Worm (Caenorhabditis elegans) whole organism, L1 larva: ENCODE data around the gene dmd-9.
A peak's percentile ranks its signal among the peaks of the same experiment; 100 is the strongest.

Experiments
- C34B4.2 ChIP-seq: sonication (generic microtip); optimal IDR thresholded peaks from 2 replicates; lab custom pipeline; 2017; ENCODE audit warnings: mild to moderate bottlenecking, missing genetic modification characterization, missing compliant biosample characterization
- F16B12.6 ChIP-seq: fragments of 150-350 bp; optimal IDR thresholded peaks from 2 replicates; lab custom pipeline; 2014; ENCODE audit warnings: missing biosample characterization, missing genetic modification characterization
- Y116A8C.19 ChIP-seq: sonication (generic microtip); optimal IDR thresholded peaks from 2 replicates; lab custom pipeline; 2016; ENCODE audit warnings: missing compliant biosample characterization, missing genetic modification characterization, borderline replicate concordance
- aha-1 ChIP-seq: fragments of 150-350 bp; optimal IDR thresholded peaks from 2 replicates; lab custom pipeline; 2014; ENCODE audit warnings: missing biosample characterization, missing genetic modification characterization
- aly-2 ChIP-seq: fragments of 150-350 bp; optimal IDR thresholded peaks from 2 replicates; lab custom pipeline; 2014; ENCODE audit warnings: missing biosample characterization, missing genetic modification characterization
- ceh-63 ChIP-seq: fragments of 200-800 bp; sonication (Bioruptor generic); optimal IDR thresholded peaks from 2 replicates; lab custom pipeline; 2018; ENCODE audit warnings: mild to moderate bottlenecking, missing genetic modification characterization, missing compliant biosample characterization
- ceh-8 ChIP-seq: fragments of 200-800 bp; sonication (Bioruptor generic); optimal IDR thresholded peaks from 2 replicates; lab custom pipeline; 2018; ENCODE audit warnings: mild to moderate bottlenecking, missing genetic modification characterization, moderate library complexity, missing compliant biosample characterization
- ceh-82 ChIP-seq, 3 experiments: fragments of 150-350 bp in 1 of 3; sonication (generic microtip) in 2 of 3; optimal IDR thresholded peaks; 2 replicates each; lab custom pipeline; 2014 to 2017; ENCODE audit warnings: missing biosample characterization in 3 of 3, missing genetic modification characterization in 3 of 3
- ceh-90 ChIP-seq: sonication (generic microtip); optimal IDR thresholded peaks from 2 replicates; lab custom pipeline; 2016; ENCODE audit warnings: missing genetic modification characterization, missing compliant biosample characterization
- dpl-1 ChIP-seq, 3 experiments: fragments of 150-350 bp in 2 of 3; sonication (generic microtip) in 1 of 3; optimal IDR thresholded peaks; 2 replicates each; lab custom pipeline; 2014 to 2017; ENCODE audit warnings: missing biosample characterization in 3 of 3, missing genetic modification characterization in 3 of 3, missing genetic modification reagents in 3 of 3
- efl-1 ChIP-seq, 4 experiments: fragments of 150-350 bp; optimal IDR thresholded peaks in 3 of 4; peaks in 1 of 4; 1 replicate in 1 of 4; 2 replicates in 3 of 4; lab custom pipeline; 2014; ENCODE audit warnings: missing biosample characterization in 2 of 4, missing genetic modification characterization in 2 of 4, missing genetic modification reagents in 2 of 4
- efl-3 ChIP-seq: fragments of 200-800 bp; sonication (Bioruptor generic); optimal IDR thresholded peaks from 2 replicates; lab custom pipeline; 2018; ENCODE audit warnings: mild to moderate bottlenecking, missing genetic modification characterization, missing compliant biosample characterization
- egl-27 ChIP-seq, 2 experiments: fragments of 150-350 bp in 1 of 2; sonication (generic microtip); optimal IDR thresholded peaks; 3 replicates each; lab custom pipeline; 2017 to 2018; ENCODE audit warnings: missing biosample characterization in 2 of 2, missing genetic modification characterization in 2 of 2, missing genetic modification reagents in 2 of 2
- elt-3 ChIP-seq, 6 experiments: fragments of 150-350 bp in 1 of 6; sonication (generic microtip); optimal IDR thresholded peaks; 2 replicates each; lab custom pipeline; 2017 to 2018; ENCODE audit warnings: missing biosample characterization in 6 of 6, missing genetic modification characterization in 6 of 6, inconsistent platforms in 1 of 6
- ets-5 ChIP-seq: fragments of 200-800 bp; sonication (Bioruptor generic); IDR thresholded peaks from 2 replicates; pipeline ENCODE4 v1.3.6; 2022; ENCODE audit warnings: missing genetic modification characterization, missing compliant biosample characterization
- fkh-10 ChIP-seq: sonication (generic microtip); optimal IDR thresholded peaks from 2 replicates; lab custom pipeline; 2017; ENCODE audit warnings: missing biosample characterization, missing genetic modification reagents, missing genetic modification characterization
- fkh-4 ChIP-seq: sonication (generic microtip); optimal IDR thresholded peaks from 2 replicates; lab custom pipeline; 2016; ENCODE audit warnings: missing compliant biosample characterization, missing genetic modification characterization, borderline replicate concordance
- fkh-8 ChIP-seq: sonication (generic microtip); optimal IDR thresholded peaks from 2 replicates; lab custom pipeline; 2016; ENCODE audit warnings: mild to moderate bottlenecking, missing genetic modification characterization, missing compliant biosample characterization
- hlh-17 ChIP-seq: fragments of 200-800 bp; sonication (Bioruptor generic); optimal IDR thresholded peaks from 2 replicates; lab custom pipeline; 2018; ENCODE audit warnings: missing genetic modification characterization, mild to moderate bottlenecking, missing compliant biosample characterization, moderate library complexity, borderline replicate concordance
- hlh-4 ChIP-seq: sonication (generic microtip); optimal IDR thresholded peaks from 2 replicates; lab custom pipeline; 2016; ENCODE audit warnings: mild to moderate bottlenecking, missing genetic modification characterization, missing compliant biosample characterization
- hpl-2 ChIP-seq: fragments of 150-350 bp; optimal IDR thresholded peaks from 2 replicates; lab custom pipeline; 2014; ENCODE audit warnings: missing biosample characterization, missing genetic modification reagents, missing genetic modification characterization
- isw-1 ChIP-seq: fragments of 200-800 bp; sonication (Bioruptor generic); IDR thresholded peaks from 2 replicates; pipeline ENCODE4 v1.3.6; 2022; ENCODE audit warnings: missing genetic modification characterization, missing compliant biosample characterization
- jun-1 ChIP-seq: fragments of 150-350 bp; optimal IDR thresholded peaks from 2 replicates; lab custom pipeline; 2014; ENCODE audit warnings: missing biosample characterization, missing genetic modification reagents, missing genetic modification characterization
- lin-15B ChIP-seq: fragments of 150-350 bp; sonication (generic microtip); optimal IDR thresholded peaks from 3 replicates; lab custom pipeline; 2014; ENCODE audit warnings: missing biosample characterization, missing genetic modification characterization
- lin-39 ChIP-seq: fragments of 150-350 bp; optimal IDR thresholded peaks from 2 replicates; lab custom pipeline; 2014; ENCODE audit warnings: missing biosample characterization, missing genetic modification reagents, missing genetic modification characterization
- mef-2 ChIP-seq: fragments of 150-350 bp; optimal IDR thresholded peaks from 2 replicates; lab custom pipeline; 2014; ENCODE audit warnings: missing biosample characterization, missing genetic modification characterization
- mep-1 ChIP-seq: fragments of 150-350 bp; optimal IDR thresholded peaks from 2 replicates; lab custom pipeline; 2014; ENCODE audit warnings: missing biosample characterization, missing genetic modification characterization
- nhr-19 ChIP-seq: fragments of 200-800 bp; sonication (Bioruptor generic); conservative IDR thresholded peaks from 2 replicates; pipeline ENCODE4 v1.3.6; 2022; ENCODE audit warnings: missing genetic modification characterization, missing compliant biosample characterization
- nhr-28 ChIP-seq: fragments of 150-350 bp; optimal IDR thresholded peaks from 2 replicates; lab custom pipeline; 2014; ENCODE audit warnings: missing biosample characterization, missing genetic modification characterization
- nhr-47 ChIP-seq: sonication (generic microtip); optimal IDR thresholded peaks from 2 replicates; lab custom pipeline; 2016; ENCODE audit warnings: mild to moderate bottlenecking, missing genetic modification characterization, moderate library complexity, missing compliant biosample characterization
- nhr-71 ChIP-seq: sonication (generic microtip); optimal IDR thresholded peaks from 2 replicates; lab custom pipeline; 2016; ENCODE audit warnings: mild to moderate bottlenecking, missing genetic modification characterization, moderate library complexity, missing compliant biosample characterization
- nhr-76 ChIP-seq: sonication (generic microtip); optimal IDR thresholded peaks from 2 replicates; lab custom pipeline; 2017; ENCODE audit warnings: missing biosample characterization, missing genetic modification characterization
- nhr-77 ChIP-seq: fragments of 150-350 bp; optimal IDR thresholded peaks from 2 replicates; lab custom pipeline; 2014; ENCODE audit warnings: missing biosample characterization, missing genetic modification characterization
- nhr-84 ChIP-seq: sonication (generic microtip); optimal IDR thresholded peaks from 2 replicates; lab custom pipeline; 2017; ENCODE audit warnings: missing biosample characterization, missing genetic modification characterization
- nhr-85 ChIP-seq: sonication (generic microtip); peaks from one replicate; lab custom pipeline; 2016; ENCODE audit warnings: missing genetic modification characterization, inconsistent platforms, missing compliant biosample characterization
- nhr-90 ChIP-seq: sonication (generic microtip); optimal IDR thresholded peaks from 2 replicates; lab custom pipeline; 2016; ENCODE audit warnings: mild to moderate bottlenecking, missing genetic modification characterization, missing compliant biosample characterization; ENCODE audit not compliant: poor library complexity
- pqm-1 ChIP-seq: sonication (generic microtip); optimal IDR thresholded peaks from 3 replicates; lab custom pipeline; 2017; ENCODE audit warnings: missing biosample characterization, missing genetic modification characterization
- skn-1 ChIP-seq: fragments of 150-350 bp; optimal IDR thresholded peaks from 2 replicates; lab custom pipeline; 2014; ENCODE audit warnings: missing biosample characterization, missing genetic modification characterization
- snu-23 ChIP-seq: sonication (generic microtip); optimal IDR thresholded peaks from 2 replicates; lab custom pipeline; 2016; ENCODE audit warnings: missing genetic modification characterization, missing compliant biosample characterization
- sox-4 ChIP-seq: sonication (generic microtip); optimal IDR thresholded peaks from 2 replicates; lab custom pipeline; 2016; ENCODE audit warnings: missing genetic modification characterization, missing compliant biosample characterization
- sptf-1 ChIP-seq: fragments of 150-350 bp; optimal IDR thresholded peaks from 2 replicates; lab custom pipeline; 2014; ENCODE audit warnings: missing biosample characterization, missing genetic modification characterization
- sup-37 ChIP-seq: fragments of 200-800 bp; sonication (Bioruptor generic); optimal IDR thresholded peaks from 2 replicates; lab custom pipeline; 2018; ENCODE audit warnings: mild to moderate bottlenecking, missing genetic modification characterization, missing compliant biosample characterization
- tlp-1 ChIP-seq: fragments of 150-350 bp; optimal IDR thresholded peaks from 2 replicates; lab custom pipeline; 2014; ENCODE audit warnings: missing biosample characterization, missing genetic modification characterization
- unc-30 ChIP-seq: sonication (generic microtip); optimal IDR thresholded peaks from 2 replicates; lab custom pipeline; 2017; ENCODE audit warnings: missing biosample characterization, missing genetic modification characterization
- unc-62 ChIP-seq: fragments of 150-350 bp; optimal IDR thresholded peaks from 2 replicates; lab custom pipeline; 2014; ENCODE audit warnings: missing biosample characterization, missing genetic modification reagents, missing genetic modification characterization
- unc-86 ChIP-seq: sonication (generic microtip); optimal IDR thresholded peaks from 2 replicates; lab custom pipeline; 2016; ENCODE audit warnings: missing genetic modification characterization, missing compliant biosample characterization
- vab-15 ChIP-seq: sonication (generic microtip); optimal IDR thresholded peaks from 2 replicates; lab custom pipeline; 2017; ENCODE audit warnings: missing genotype, mild to moderate bottlenecking, missing genetic modification characterization, missing compliant biosample characterization
- xbp-1 ChIP-seq: sonication (generic microtip); optimal IDR thresholded peaks from 2 replicates; lab custom pipeline; 2016; ENCODE audit warnings: missing genetic modification characterization, missing compliant biosample characterization
- zag-1 ChIP-seq: fragments of 150-350 bp; optimal IDR thresholded peaks from 2 replicates; lab custom pipeline; 2014; ENCODE audit warnings: missing biosample characterization, missing genetic modification characterization
- zip-4 ChIP-seq: fragments of 200-800 bp; sonication (Bioruptor generic); optimal IDR thresholded peaks from 2 replicates; lab custom pipeline; 2018; ENCODE audit warnings: mild to moderate bottlenecking, missing genetic modification characterization, moderate library complexity, missing compliant biosample characterization
- ztf-4 ChIP-seq: fragments of 150-350 bp; optimal IDR thresholded peaks from 2 replicates; lab custom pipeline; 2014; ENCODE audit warnings: missing biosample characterization, missing genetic modification characterization

The dmd-9 gene

DNA sequence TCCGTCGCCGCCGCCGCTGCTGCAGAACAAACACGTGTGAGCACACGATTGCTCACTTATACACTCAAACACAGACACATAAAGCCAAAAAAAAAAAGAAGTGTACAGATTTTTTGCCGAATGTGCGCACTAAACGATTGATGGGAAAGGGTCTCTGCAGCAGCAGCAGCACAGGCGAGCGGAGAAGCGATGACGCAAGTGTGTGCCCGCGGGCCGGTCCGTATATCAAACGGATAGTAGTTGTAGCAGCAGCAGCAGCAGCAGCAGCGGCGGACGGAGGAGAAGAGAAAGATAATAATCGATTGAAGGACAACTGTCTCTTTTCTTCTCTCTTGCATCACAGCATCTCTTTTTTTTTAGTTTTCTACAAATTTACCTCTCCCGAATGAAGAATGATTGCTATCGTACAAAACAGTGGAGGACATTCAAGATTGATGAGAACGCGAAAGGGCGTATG, 20.9 kb downstream of the dmd-9 start (continued):
- TF ChIP-seq sox-4 (tag; lab: Kevin White, UChicago): no peak
- TF ChIP-seq nhr-77 (tag; lab: Kevin White, UChicago): peak; percentile 54
- TF ChIP-seq aha-1 (tag; lab: Kevin White, UChicago): no peak
- no peak for TF ChIP-seq ceh-63 (GFP tag; lab: Kevin White, UChicago)
- TF ChIP-seq nhr-71 (tag; lab: Kevin White, UChicago): peak; percentile 77
- peak; percentile 33 for TF ChIP-seq lin-39
- no peak for TF ChIP-seq mef-2 (tag; lab: Kevin White, UChicago)
- no peak for TF ChIP-seq F16B12.6 (tag; lab: Kevin White, UChicago)
- TF ChIP-seq zip-4 (GFP tag; lab: Kevin White, UChicago): no peak
- TF ChIP-seq egl-27 (tag; optimal IDR thresholded peaks at IDR 0.05; lab: Kevin White, UChicago): no peak
- TF ChIP-seq hpl-2: peak; percentile 19
- peak in 1 of 3 experiments; percentile 22 for TF ChIP-seq ceh-82 (tag; optimal IDR thresholded peaks at IDR 0.05; lab: Kevin White, UChicago)
- TF ChIP-seq isw-1 (GFP tag; lab: Robert Waterston, UW): no peak
- peak; percentile 94 for TF ChIP-seq nhr-85 (tag; lab: Kevin White, UChicago)
- no peak for TF ChIP-seq skn-1 (tag; lab: Kevin White, UChicago)
- no peak for TF ChIP-seq fkh-4 (tag; lab: Kevin White, UChicago)
- TF ChIP-seq nhr-47 (tag; lab: Kevin White, UChicago): peak; percentile 41
- no peak for TF ChIP-seq jun-1
- no peak for TF ChIP-seq unc-62 (GFP tag; lab: Kevin White, UChicago)
- TF ChIP-seq ets-5 (GFP tag; lab: Robert Waterston, UW): no peak
- no peak for TF ChIP-seq vab-15 (tag; lab: Kevin White, UChicago)
- no peak for TF ChIP-seq hlh-4
- TF ChIP-seq nhr-28: no peak
- no peak for TF ChIP-seq ceh-8 (GFP tag; lab: Kevin White, UChicago)
- TF ChIP-seq sptf-1 (tag; lab: Kevin White, UChicago): no peak
- TF ChIP-seq efl-1 (optimal IDR thresholded peaks at IDR 0.05; lab: Kevin White, UChicago): peak in 1 of 2 experiments; percentile 17
- peak in 1 of 2 experiments; percentile 93 for TF ChIP-seq efl-1 (GFP tag; optimal IDR thresholded peaks at IDR 0.05 in 1 of 2; lab: Kevin White, UChicago)
- TF ChIP-seq snu-23 (GFP tag; lab: Kevin White, UChicago): peak; percentile 65
- TF ChIP-seq Y116A8C.19 (tag; lab: Kevin White, UChicago): no peak
- TF ChIP-seq unc-30: no peak
- TF ChIP-seq lin-15B (tag; lab: Kevin White, UChicago): no peak
- no peak for TF ChIP-seq aly-2 (tag; lab: Kevin White, UChicago)
- no peak for TF ChIP-seq ztf-4
- peak; percentile 38 for TF ChIP-seq mep-1 (tag; lab: Kevin White, UChicago)
- no peak for TF ChIP-seq tlp-1 (tag; lab: Kevin White, UChicago)
- no peak for TF ChIP-seq hlh-17
- TF ChIP-seq pqm-1 (tag; lab: Kevin White, UChicago): no peak
- TF ChIP-seq nhr-90 (tag; lab: Kevin White, UChicago): peak; percentile 61
- peak; percentile 28 for TF ChIP-seq C34B4.2 (tag; lab: Kevin White, UChicago)
- TF ChIP-seq ceh-90 (tag; lab: Kevin White, UChicago): no peak
- peak in 2 of 6 experiments; percentile 2 to 31 for TF ChIP-seq elt-3 (tag; optimal IDR thresholded peaks at IDR 0.05; lab: Kevin White, UChicago)
- no peak for TF ChIP-seq sup-37 (GFP tag; lab: Kevin White, UChicago)
- TF ChIP-seq nhr-84: no peak
- TF ChIP-seq fkh-10 (GFP tag; lab: Kevin White, UChicago): no peak
- no peak for TF ChIP-seq nhr-76
- no peak for TF ChIP-seq unc-86 (tag; lab: Kevin White, UChicago)
- TF ChIP-seq dpl-1 (GFP tag; optimal IDR thresholded peaks at IDR 0.05; lab: Kevin White, UChicago): no peak
- no peak for TF ChIP-seq zag-1
- peak; percentile 55 for TF ChIP-seq nhr-19 (GFP tag; lab: Robert Waterston, UW)
- TF ChIP-seq xbp-1 (tag; lab: Kevin White, UChicago): peak; percentile 33
- no peak for TF ChIP-seq efl-3 (GFP tag; lab: Kevin White, UChicago)
- TF ChIP-seq fkh-8 (tag; lab: Kevin White, UChicago): no peak
